Worm (Caenorhabditis elegans): ENCODE measurements around the gene ZK596.2.

DNA sequence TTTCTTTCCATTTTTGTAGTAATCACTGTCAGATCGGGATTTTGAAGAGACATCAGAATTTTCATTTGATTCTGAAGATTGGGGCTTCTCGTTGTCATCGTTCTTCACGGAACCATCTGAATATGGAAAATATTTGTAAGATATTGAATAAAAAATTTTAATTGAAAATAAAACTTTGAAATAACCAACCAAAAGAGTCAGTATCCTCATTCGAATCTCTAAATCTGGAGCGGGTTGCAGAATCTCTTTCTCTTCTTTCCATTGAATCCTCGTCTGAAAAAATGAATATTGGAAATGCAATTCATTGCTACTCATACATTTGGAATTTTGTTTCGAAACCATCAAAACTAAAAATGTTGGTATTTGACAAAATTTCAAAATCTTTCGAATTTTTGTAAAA is 10.9 kb downstream of the ZK596.2 start:
- TF ChIP-seq repo-1 (tag; optimal IDR thresholded peaks at IDR 0.05) (no peak), ceh-91 (GFP tag; IDR thresholded peaks at IDR 0.05) (no peak), pha-4 (tag; optimal IDR thresholded peaks at IDR 0.05) (no peak), hsf-1 (GFP tag; IDR thresholded peaks at IDR 0.05) (no peak), ceh-100 (GFP tag; IDR thresholded peaks at IDR 0.05) (no peak), unc-62 (GFP tag; optimal IDR thresholded peaks at IDR 0.05) (no peak)

All from whole organism, young adult.